Fruit fly (Drosophila melanogaster): Measurements from ENCODE around the gene PolI.
A peak's percentile ranks its signal among the peaks of the same experiment; 100 is the strongest.

PolI gene

dm6 chr3R:8206628-8207275 lies 26.6 kb upstream of the PolI start (continued):
- TF ChIP-seq bbx (GFP tag; IDR thresholded peaks at IDR 0.05; ENCODE audit: partially characterized antibody) (no peak), MESR4 (GFP tag; optimal IDR thresholded peaks at IDR 0.05) (no peak), dpn (GFP tag; optimal IDR thresholded peaks at IDR 0.05) (peak in 1 of 2 experiments; percentile 45), CG4730 (GFP tag; IDR thresholded peaks at IDR 0.05) (no peak), seq (GFP tag; IDR thresholded peaks at IDR 0.05) (0 out of 2 replicates have a peak, but pooled peaks have one; percentile 28), HmgD (GFP tag; optimal IDR thresholded peaks at IDR 0.05) (no peak), Aef1 (GFP tag; IDR thresholded peaks at IDR 0.05) (peak; percentile 49), Dll (GFP tag; IDR thresholded peaks at IDR 0.05; ENCODE audit: partially characterized antibody) (no peak), hkb (optimal IDR thresholded peaks at IDR 0.05) (no peak), hkb (GFP tag; IDR thresholded peaks at IDR 0.05) (peak; percentile 41; the same call in 1 of the 2 replicates), Ssrp (tag; optimal IDR thresholded peaks at IDR 0.05) (peak; percentile 52), lola (GFP tag; optimal IDR thresholded peaks at IDR 0.05) (peak in 1 of 3 experiments; percentile 59), C15 (GFP tag; IDR thresholded peaks at IDR 0.05) (no peak), bab2 (GFP tag; optimal IDR thresholded peaks at IDR 0.05) (peak; percentile 17), CG17328 (GFP tag; IDR thresholded peaks at IDR 0.05) (peak; percentile 33; the same call in 1 of the 2 replicates), Poxn (GFP tag; IDR thresholded peaks at IDR 0.05) (no peak), wor (GFP tag; IDR thresholded peaks at IDR 0.05) (0 out of 2 replicates have a peak, but pooled peaks have one; percentile 39), CG12071 (GFP tag; optimal IDR thresholded peaks at IDR 0.05) (no peak), D19B (GFP tag; optimal IDR thresholded peaks at IDR 0.05) (peak; percentile 97), sd (tag; optimal IDR thresholded peaks at IDR 0.05) (no peak), wdn (GFP tag; IDR thresholded peaks at IDR 0.05) (peak; percentile 22; the same call in 1 of the 2 replicates), ap (GFP tag; IDR thresholded peaks at IDR 0.05) (no peak), TFAM (GFP tag; optimal IDR thresholded peaks at IDR 0.05) (no peak), CG2889 (GFP tag; IDR thresholded peaks at IDR 0.05) (no peak), CHES-1-like (GFP tag; optimal IDR thresholded peaks at IDR 0.05) (no peak), mirr (GFP tag; optimal IDR thresholded peaks at IDR 0.05) (peak; percentile 97), CG14667 (GFP tag; IDR thresholded peaks at IDR 0.05) (0 out of 2 replicates have a peak, but pooled peaks have one; percentile 12), sug (tag; optimal IDR thresholded peaks at IDR 0.05) (peak; percentile 71), ttk (GFP tag; IDR thresholded peaks at IDR 0.05) (peak; percentile 20; the same call in 1 of the 2 replicates), CG9609 (GFP tag; optimal IDR thresholded peaks at IDR 0.05) (no peak), CG33557 (GFP tag; optimal IDR thresholded peaks at IDR 0.05) (no peak), CG11504 (tag; optimal IDR thresholded peaks at IDR 0.05) (peak; percentile 77), CG9437 (GFP tag; optimal IDR thresholded peaks at IDR 0.05) (peak; percentile 47), H15 (GFP tag; IDR thresholded peaks at IDR 0.05) (0 out of 3 replicates have a peak, but pooled peaks have one; percentile 18), CG10366 (GFP tag; IDR thresholded peaks at IDR 0.05) (peak; percentile 45; the same call in 1 of the 2 replicates), Vsx1 (GFP tag; optimal IDR thresholded peaks at IDR 0.05) (peak; percentile 10), CG13424 (tag; optimal IDR thresholded peaks at IDR 0.05) (peak; percentile 64), CG10462 (GFP tag; optimal IDR thresholded peaks at IDR 0.05) (no peak), CG10274 (GFP tag; optimal IDR thresholded peaks at IDR 0.05) (peak; percentile 43), HHEX (GFP tag; optimal IDR thresholded peaks at IDR 0.05) (peak; percentile 43), CG10979 (tag; optimal IDR thresholded peaks at IDR 0.05) (peak; percentile 63), Spps (tag; optimal IDR thresholded peaks at IDR 0.05) (peak; percentile 2), CG6689 (GFP tag; IDR thresholded peaks at IDR 0.05) (peak; percentile 58), CG12219 (GFP tag; optimal IDR thresholded peaks at IDR 0.05) (peak; percentile 18), CG5180 (GFP tag; optimal IDR thresholded peaks at IDR 0.05) (no peak), eve (GFP tag; optimal IDR thresholded peaks at IDR 0.05) (peak in 1 of 2 experiments; percentile 88), NfI (GFP tag; optimal IDR thresholded peaks at IDR 0.05) (peak; percentile 38), sens-2 (GFP tag; IDR thresholded peaks at IDR 0.05) (no peak), Jarid2 (GFP tag; optimal IDR thresholded peaks at IDR 0.05) (peak; percentile 23)
